Worm (Caenorhabditis elegans) whole organism, early embryonic: ENCODE data around the gene C05C9.2.

ENCODE experiments used
- B0310.2 ChIP-seq: sonication (generic microtip); optimal IDR thresholded peaks from 2 replicates; lab custom pipeline; 2016; ENCODE audit warnings: mild to moderate bottlenecking, missing genetic modification characterization, missing compliant biosample characterization
- F13C5.2 ChIP-seq: sonication (generic microtip); optimal IDR thresholded peaks from 2 replicates; lab custom pipeline; 2017; ENCODE audit warnings: mild to moderate bottlenecking, missing genetic modification characterization, inconsistent platforms, missing compliant biosample characterization
- aly-1 ChIP-seq: sonication (generic microtip); optimal IDR thresholded peaks from 2 replicates; lab custom pipeline; 2016; ENCODE audit warnings: missing genetic modification characterization, missing compliant biosample characterization
- ama-1 ChIP-seq: fragments of 150-350 bp; optimal IDR thresholded peaks from 2 replicates; lab custom pipeline; 2014
- ceh-13 ChIP-seq: fragments of 200-800 bp; sonication (Bioruptor generic); optimal IDR thresholded peaks from 2 replicates; lab custom pipeline; 2018; ENCODE audit warnings: mild to moderate bottlenecking, missing genetic modification characterization, missing compliant biosample characterization
- ets-7 ChIP-seq: sonication (generic microtip); optimal IDR thresholded peaks from 2 replicates; lab custom pipeline; 2016; ENCODE audit warnings: missing genotype, missing genetic modification characterization, missing compliant biosample characterization
- hmg-4 ChIP-seq: fragments of 200-800 bp; sonication (Bioruptor generic); optimal IDR thresholded peaks from 2 replicates; lab custom pipeline; 2018; ENCODE audit warnings: mild to moderate bottlenecking, missing genetic modification characterization, missing compliant biosample characterization
- pes-1 ChIP-seq: fragments of 200-800 bp; sonication (Bioruptor generic); IDR thresholded peaks from 2 replicates; pipeline ENCODE4 v1.3.6; 2022; ENCODE audit warnings: missing genetic modification reagents, missing genetic modification characterization, missing compliant biosample characterization
- tbx-37 ChIP-seq: fragments of 200-800 bp; sonication (Bioruptor generic); conservative IDR thresholded peaks from 2 replicates; pipeline ENCODE4 v1.3.6; 2022; ENCODE audit warnings: missing genetic modification reagents, missing genetic modification characterization, missing compliant biosample characterization

- TF ChIP-seq B0310.2 (no peak), ama-1 (lab: Kevin White, UChicago) (no peak), tbx-37 (GFP tag; lab: Robert Waterston, UW) (no peak), pes-1 (GFP tag; lab: Robert Waterston, UW) (no peak), F13C5.2 (no peak), ceh-13 (GFP tag; lab: Kevin White, UChicago) (no peak), aly-1 (tag; lab: Kevin White, UChicago) (no peak), hmg-4 (GFP tag; lab: Kevin White, UChicago) (no peak), ets-7 (tag; lab: Kevin White, UChicago) (no peak)
Measured at ce11 chrX:11116723-11117122, 36.1 kb upstream of the C05C9.2 start, which contains the start of gene nlp-66.
